Fruit fly (Drosophila melanogaster) whole organism, embryonic: ENCODE measurements around the gene CG12347.

Experiments
- Abd-B ChIP-seq: fragments of 200-800 bp; sonication (Bioruptor generic); optimal IDR thresholded peaks from 2 replicates; lab custom pipeline; 2018; ENCODE audit warnings: missing biosample characterization, mild to moderate bottlenecking, missing genetic modification characterization, moderate library complexity
- Aef1 ChIP-seq: fragments of 200-800 bp; sonication (Bioruptor generic); IDR thresholded peaks from 3 replicates; pipeline ENCODE4 v1.3.6; 2022; ENCODE audit warnings: missing biosample characterization, missing genetic modification characterization
- Asciz ChIP-seq: fragments of 200-800 bp; sonication (Bioruptor generic); optimal IDR thresholded peaks from 2 replicates; lab custom pipeline; 2017; ENCODE audit warnings: missing biosample characterization, mild to moderate bottlenecking, missing genetic modification characterization, missing genetic modification reagents
- CG10209 ChIP-seq: fragments of 200-800 bp; sonication (Bioruptor generic); optimal IDR thresholded peaks from 3 replicates; lab custom pipeline; 2017; ENCODE audit warnings: missing biosample characterization, mild to moderate bottlenecking, missing genetic modification characterization, missing genetic modification reagents
- CG10462 ChIP-seq: fragments of 200-800 bp; sonication (Bioruptor generic); optimal IDR thresholded peaks from 2 replicates; lab custom pipeline; 2016; ENCODE audit warnings: missing biosample characterization, missing genetic modification characterization
- CG10959 ChIP-seq: fragments of 200-800 bp; sonication (Bioruptor generic); IDR thresholded peaks from 2 replicates; pipeline ENCODE4 v1.3.6; 2022; ENCODE audit warnings: missing biosample characterization, missing genetic modification characterization
- CG10979 ChIP-seq: fragments of 200-800 bp; sonication (Bioruptor generic); optimal IDR thresholded peaks from 2 replicates; lab custom pipeline; 2018; ENCODE audit warnings: missing biosample characterization, mild to moderate bottlenecking, missing genetic modification characterization, moderate library complexity
- CG11093 ChIP-seq: fragments of 200-800 bp; sonication (Bioruptor generic); IDR thresholded peaks from 3 replicates; pipeline ENCODE4 v1.3.6; 2022; ENCODE audit warnings: missing biosample characterization, missing genetic modification characterization
- CG13287 ChIP-seq: fragments of 200-800 bp; sonication (Bioruptor generic); IDR thresholded peaks from 2 replicates; pipeline ENCODE4 v1.3.6; 2022; ENCODE audit warnings: missing biosample characterization, missing genetic modification characterization; ENCODE audit not compliant: partially characterized antibody
- CG13894 ChIP-seq: fragments of 200-800 bp; sonication (Bioruptor generic); optimal IDR thresholded peaks from 3 replicates; lab custom pipeline; 2018; ENCODE audit warnings: missing biosample characterization, mild to moderate bottlenecking, missing genetic modification characterization, moderate library complexity
- CG14050 ChIP-seq: fragments of 200-800 bp; sonication (Bioruptor generic); IDR thresholded peaks from 3 replicates; pipeline ENCODE4 v1.3.6; 2022; ENCODE audit warnings: missing biosample characterization, missing genetic modification characterization
- CG18476 ChIP-seq: fragments of 200-800 bp; sonication (Bioruptor generic); optimal IDR thresholded peaks from 2 replicates; lab custom pipeline; 2016; ENCODE audit warnings: missing biosample characterization, mild to moderate bottlenecking, missing genetic modification characterization
- CG2889 ChIP-seq: fragments of 200-800 bp; sonication (Bioruptor generic); IDR thresholded peaks from 3 replicates; pipeline ENCODE4 v1.3.6; 2022; ENCODE audit warnings: missing biosample characterization, missing genetic modification characterization
- CG3281 ChIP-seq: fragments of 200-800 bp; sonication (Bioruptor generic); optimal IDR thresholded peaks from 3 replicates; lab custom pipeline; 2017; ENCODE audit warnings: missing biosample characterization, mild to moderate bottlenecking, missing genetic modification characterization
- CG7357 ChIP-seq: fragments of 200-800 bp; sonication (Bioruptor generic); IDR thresholded peaks from 3 replicates; pipeline ENCODE4 v1.3.6; 2022; ENCODE audit warnings: missing biosample characterization, missing genetic modification characterization
- CG9817 ChIP-seq: fragments of 200-800 bp; sonication (Bioruptor generic); optimal IDR thresholded peaks from 2 replicates; lab custom pipeline; 2018; ENCODE audit warnings: missing biosample characterization, mild to moderate bottlenecking, missing genetic modification characterization, moderate library complexity
- CoRest ChIP-seq: fragments of 200-800 bp; sonication (Bioruptor generic); optimal IDR thresholded peaks from 3 replicates; lab custom pipeline; 2018; ENCODE audit warnings: missing biosample characterization, mild to moderate bottlenecking, missing genetic modification characterization, moderate library complexity
- D19A ChIP-seq: fragments of 200-800 bp; optimal IDR thresholded peaks from 3 replicates; lab custom pipeline; 2019; ENCODE audit warnings: missing biosample characterization, mild to moderate bottlenecking, missing genetic modification characterization, moderate library complexity
- Dfd ChIP-seq, 2 experiments: fragments of >200 bp; optimal IDR thresholded peaks; 2 replicates each; lab custom pipeline; 2017; ENCODE audit warnings: missing biosample characterization in 2 of 2, missing genetic modification characterization in 2 of 2
- Dip2 ChIP-seq: fragments of 200-800 bp; sonication (Bioruptor generic); IDR thresholded peaks from 2 replicates; pipeline ENCODE4 v1.3.6; 2022; ENCODE audit warnings: missing biosample characterization, missing genetic modification characterization
- E2f1 ChIP-seq: fragments of 200-800 bp; sonication (Bioruptor generic); IDR thresholded peaks from 2 replicates; pipeline ENCODE4 v1.3.6; 2022; ENCODE audit warnings: missing biosample characterization, missing genetic modification characterization
- GATAe ChIP-seq: fragments of 200-800 bp; sonication (Bioruptor generic); conservative IDR thresholded peaks from 2 replicates; pipeline ENCODE4 v1.3.6; 2022; ENCODE audit warnings: missing biosample characterization, missing genetic modification characterization
- HLH54F ChIP-seq: fragments of 200-800 bp; sonication (Bioruptor generic); optimal IDR thresholded peaks from 3 replicates; lab custom pipeline; 2016; ENCODE audit warnings: missing biosample characterization, missing genetic modification characterization
- HmgZ ChIP-seq: fragments of 200-800 bp; sonication (Bioruptor generic); optimal IDR thresholded peaks from 2 replicates; lab custom pipeline; 2018; ENCODE audit warnings: missing biosample characterization, mild to moderate bottlenecking, missing genetic modification characterization
- Hr51 ChIP-seq, 2 experiments: fragments of 200-800 bp; sonication (Bioruptor generic); optimal IDR thresholded peaks; 2 replicates in 1 of 2; 3 replicates in 1 of 2; lab custom pipeline; 2016 to 2018; ENCODE audit warnings: missing biosample characterization in 2 of 2, missing genetic modification characterization in 2 of 2, mild to moderate bottlenecking in 1 of 2, moderate library complexity in 1 of 2
- Hsf ChIP-seq: fragments of 200-800 bp; sonication (Bioruptor generic); optimal IDR thresholded peaks from 3 replicates; lab custom pipeline; 2016; ENCODE audit warnings: missing biosample characterization, missing genetic modification characterization
- MESR4 ChIP-seq: fragments of 200-800 bp; sonication (Bioruptor generic); optimal IDR thresholded peaks from 2 replicates; lab custom pipeline; 2018; ENCODE audit warnings: missing biosample characterization, mild to moderate bottlenecking, missing genetic modification characterization, moderate library complexity
- MTF-1 ChIP-seq: fragments of 200-800 bp; sonication (Bioruptor generic); optimal IDR thresholded peaks from 2 replicates; lab custom pipeline; 2018; ENCODE audit warnings: missing biosample characterization, mild to moderate bottlenecking, missing genetic modification characterization, borderline replicate concordance
- Nf-YA ChIP-seq: fragments of 200-800 bp; sonication (Bioruptor generic); IDR thresholded peaks from 2 replicates; pipeline ENCODE4 v1.3.6; 2022; ENCODE audit warnings: missing biosample characterization, missing genetic modification characterization
- Spps ChIP-seq: fragments of 200-800 bp; sonication (Bioruptor generic); optimal IDR thresholded peaks from 2 replicates; lab custom pipeline; 2018; ENCODE audit warnings: missing biosample characterization, mild to moderate bottlenecking, missing genetic modification characterization
- ab ChIP-seq: fragments of 200-800 bp; sonication (Bioruptor generic); optimal IDR thresholded peaks from 2 replicates; lab custom pipeline; 2016; ENCODE audit warnings: missing biosample characterization, missing genetic modification characterization
- ase ChIP-seq: fragments of 200-800 bp; sonication (Bioruptor generic); IDR thresholded peaks from 3 replicates; pipeline ENCODE4 v1.3.6; 2022; ENCODE audit warnings: missing biosample characterization, missing genetic modification characterization
- cato ChIP-seq: fragments of 200-800 bp; sonication (Bioruptor generic); optimal IDR thresholded peaks from 2 replicates; lab custom pipeline; 2016; ENCODE audit warnings: missing biosample characterization, missing genetic modification characterization, borderline replicate concordance
- dati ChIP-seq: fragments of 200-800 bp; sonication (Bioruptor generic); IDR thresholded peaks from 2 replicates; pipeline ENCODE4 v1.3.6; 2022; ENCODE audit warnings: missing biosample characterization, missing genetic modification characterization
- en ChIP-seq: fragments of 200-800 bp; sonication (Bioruptor generic); optimal IDR thresholded peaks from 2 replicates; lab custom pipeline; 2016; ENCODE audit warnings: missing biosample characterization, missing genetic modification characterization
- eve ChIP-seq, 2 experiments: fragments of >200 bp; optimal IDR thresholded peaks; 2 replicates each; lab custom pipeline; 2017; ENCODE audit warnings: missing biosample characterization in 2 of 2, missing genetic modification characterization in 2 of 2
- eyg ChIP-seq: fragments of 200-800 bp; sonication (Bioruptor generic); optimal IDR thresholded peaks from 3 replicates; lab custom pipeline; 2016; ENCODE audit warnings: missing biosample characterization, missing genetic modification characterization
- fd64A ChIP-seq: fragments of 200-800 bp; sonication (Bioruptor generic); optimal IDR thresholded peaks from 3 replicates; lab custom pipeline; 2018; ENCODE audit warnings: missing biosample characterization, mild to moderate bottlenecking, missing genetic modification characterization
- gsb ChIP-seq: fragments of 200-800 bp; sonication (Bioruptor generic); IDR thresholded peaks from 2 replicates; pipeline ENCODE4 v1.3.6; 2022; ENCODE audit warnings: missing biosample characterization, missing genetic modification characterization
- inv ChIP-seq: fragments of 200-800 bp; sonication (Bioruptor generic); IDR thresholded peaks from 2 replicates; pipeline ENCODE4 v1.3.6; 2022; ENCODE audit warnings: missing biosample characterization, missing genetic modification characterization; ENCODE audit not compliant: partially characterized antibody
- lilli ChIP-seq: fragments of 200-800 bp; sonication (Bioruptor generic); optimal IDR thresholded peaks from 3 replicates; lab custom pipeline; 2016; ENCODE audit warnings: missing biosample characterization, missing genetic modification characterization
- nerfin-1 ChIP-seq: fragments of 200-800 bp; sonication (Bioruptor generic); optimal IDR thresholded peaks from 3 replicates; lab custom pipeline; 2019; ENCODE audit warnings: missing biosample characterization, mild to moderate bottlenecking, missing genetic modification characterization, moderate library complexity
- nmo ChIP-seq: fragments of 200-800 bp; sonication (Bioruptor generic); optimal IDR thresholded peaks from 2 replicates; lab custom pipeline; 2018; ENCODE audit warnings: missing biosample characterization, mild to moderate bottlenecking, missing genetic modification characterization, moderate library complexity
- schlank ChIP-seq: fragments of 200-800 bp; sonication (Bioruptor generic); optimal IDR thresholded peaks from 2 replicates; lab custom pipeline; 2018; ENCODE audit warnings: missing biosample characterization, mild to moderate bottlenecking, missing genetic modification characterization
- sug ChIP-seq: fragments of 200-800 bp; optimal IDR thresholded peaks from 2 replicates; lab custom pipeline; 2019; ENCODE audit warnings: missing biosample characterization, mild to moderate bottlenecking, missing genetic modification characterization, moderate library complexity
- vfl ChIP-seq: fragments of 200-800 bp; sonication (Bioruptor generic); optimal IDR thresholded peaks from 2 replicates; lab custom pipeline; 2016; ENCODE audit warnings: missing biosample characterization, missing genetic modification characterization
- vvl ChIP-seq: fragments of 200-800 bp; sonication (Bioruptor generic); IDR thresholded peaks from 2 replicates; pipeline ENCODE4 v1.3.6; 2022; ENCODE audit warnings: missing biosample characterization, missing genetic modification characterization
- zfh1 ChIP-seq: fragments of 200-800 bp; sonication (Bioruptor generic); IDR thresholded peaks from 3 replicates; pipeline ENCODE4 v1.3.6; 2022; ENCODE audit warnings: missing biosample characterization, missing genetic modification characterization

CG12347 gene

dm6 chr3R:17919108-17919882, 13.1 kb downstream of the CG12347 start, which contains the start of gene cpo (continued):
- TF ChIP-seq Hsf (peak; percentile 80), dati (GFP tag; lab: Robert Waterston, UW) (peak; percentile 85), CG18476 (GFP tag; lab: Kevin White, UChicago) (peak; percentile 39), HmgZ (peak; percentile 87), CG13894 (tag; lab: Kevin White, UChicago) (peak; percentile 75), CG13287 (GFP tag; lab: Robert Waterston, UW) (peak; percentile 30; the same call in 1 of the 2 replicates), CG7357 (peak; percentile 49; the same call in 2 of the 3 replicates), vfl (GFP tag; lab: Kevin White, UChicago) (peak; percentile 18), Dip2 (GFP tag; lab: Robert Waterston, UW) (no peak), CG10979 (tag; lab: Kevin White, UChicago) (peak; percentile 80), Dfd (GFP tag; optimal IDR thresholded peaks at IDR 0.05; lab: Kevin White, UChicago) (no peak), CG10209 (GFP tag; lab: Kevin White, UChicago) (peak; percentile 92), eve (GFP tag; optimal IDR thresholded peaks at IDR 0.05; lab: Kevin White, UChicago) (peak in 1 of 2 experiments; percentile 11), vvl (peak; percentile 96), CoRest (peak; percentile 80), D19A (tag; lab: Kevin White, UChicago) (peak; percentile 68), en (GFP tag; lab: Kevin White, UChicago) (peak; percentile 66), CG14050 (GFP tag; lab: Robert Waterston, UW) (peak; percentile 84), nerfin-1 (tag; lab: Kevin White, UChicago) (peak; percentile 79), CG10462 (peak; percentile 3), cato (GFP tag; lab: Kevin White, UChicago) (peak; percentile 66), fd64A (GFP tag; lab: Kevin White, UChicago) (peak; percentile 90), Abd-B (GFP tag; lab: Kevin White, UChicago) (peak; percentile 95), eyg (GFP tag; lab: Kevin White, UChicago) (peak; percentile 85), Nf-YA (GFP tag; lab: Robert Waterston, UW) (peak; percentile 87), lilli (GFP tag; lab: Kevin White, UChicago) (peak; percentile 29), schlank (peak; percentile 91), MESR4 (GFP tag; lab: Kevin White, UChicago) (peak; percentile 37), Aef1 (GFP tag; lab: Robert Waterston, UW) (peak; percentile 58; the same call in 2 of the 3 replicates), sug (peak; percentile 75), CG3281 (GFP tag; lab: Kevin White, UChicago) (peak; percentile 92), GATAe (GFP tag; lab: Robert Waterston, UW) (peak; percentile 59; the same call in 1 of the 2 replicates), MTF-1 (peak; percentile 97), ab (GFP tag; lab: Kevin White, UChicago) (no peak), CG11093 (GFP tag; lab: Robert Waterston, UW) (peak; percentile 64; the same call in 1 of the 3 replicates), HLH54F (GFP tag; lab: Kevin White, UChicago) (peak; percentile 69), gsb (GFP tag; lab: Robert Waterston, UW) (peak; percentile 77), zfh1 (GFP tag; lab: Robert Waterston, UW) (peak; percentile 93), CG10959 (GFP tag; lab: Robert Waterston, UW) (peak; percentile 63), Asciz (peak; percentile 88), nmo (GFP tag; lab: Kevin White, UChicago) (peak; percentile 83), CG2889 (GFP tag; lab: Robert Waterston, UW) (no peak), Spps (tag; lab: Kevin White, UChicago) (peak; percentile 69), Hr51 (GFP tag; optimal IDR thresholded peaks at IDR 0.05; lab: Kevin White, UChicago) (peak; percentile 79 to 80), CG9817 (peak; percentile 89), E2f1 (GFP tag; lab: Robert Waterston, UW) (peak; percentile 79), ase (GFP tag; lab: Robert Waterston, UW) (peak; percentile 91), inv (GFP tag; lab: Robert Waterston, UW) (no peak)
